Worm (Caenorhabditis elegans) whole organism, early embryonic: Measurements from ENCODE around the gene C56A3.4.

Source experiments
- B0310.2 ChIP-seq: sonication (generic microtip); optimal IDR thresholded peaks from 2 replicates; lab custom pipeline; 2016; ENCODE audit warnings: mild to moderate bottlenecking, missing genetic modification characterization, missing compliant biosample characterization
- F13C5.2 ChIP-seq: sonication (generic microtip); optimal IDR thresholded peaks from 2 replicates; lab custom pipeline; 2017; ENCODE audit warnings: mild to moderate bottlenecking, missing genetic modification characterization, inconsistent platforms, missing compliant biosample characterization
- ama-1 ChIP-seq: fragments of 150-350 bp; optimal IDR thresholded peaks from 2 replicates; lab custom pipeline; 2014
- ceh-36 ChIP-seq: sonication (generic microtip); optimal IDR thresholded peaks from 2 replicates; lab custom pipeline; 2016; ENCODE audit warnings: missing genetic modification characterization, inconsistent platforms, missing compliant biosample characterization
- ets-7 ChIP-seq: sonication (generic microtip); optimal IDR thresholded peaks from 2 replicates; lab custom pipeline; 2016; ENCODE audit warnings: missing genotype, missing genetic modification characterization, missing compliant biosample characterization
- flt-1 ChIP-seq: fragments of 200-800 bp; sonication (Bioruptor generic); IDR thresholded peaks from 2 replicates; pipeline ENCODE4 v1.3.6; 2022; ENCODE audit warnings: missing genetic modification characterization, missing compliant biosample characterization
- hmbx-1 ChIP-seq: sonication (generic microtip); optimal IDR thresholded peaks from 2 replicates; lab custom pipeline; 2016; ENCODE audit warnings: mild to moderate bottlenecking, missing genetic modification characterization, missing compliant biosample characterization
- hnd-1 ChIP-seq: sonication (generic microtip); optimal IDR thresholded peaks from 2 replicates; lab custom pipeline; 2016; ENCODE audit warnings: missing genetic modification characterization, missing compliant biosample characterization
- pes-1 ChIP-seq: fragments of 200-800 bp; sonication (Bioruptor generic); IDR thresholded peaks from 2 replicates; pipeline ENCODE4 v1.3.6; 2022; ENCODE audit warnings: missing genetic modification reagents, missing genetic modification characterization, missing compliant biosample characterization
- scrt-1 ChIP-seq: fragments of 200-800 bp; sonication (Bioruptor generic); IDR thresholded peaks from 2 replicates; pipeline ENCODE4 v1.3.6; 2022; ENCODE audit warnings: missing genetic modification characterization, missing compliant biosample characterization
- sea-1 ChIP-seq: fragments of 200-800 bp; sonication (Bioruptor generic); conservative IDR thresholded peaks from 2 replicates; pipeline ENCODE4 v1.3.6; 2022; ENCODE audit warnings: missing genetic modification characterization, missing compliant biosample characterization
- tbx-11 ChIP-seq: fragments of 200-800 bp; sonication (Bioruptor generic); IDR thresholded peaks from 2 replicates; pipeline ENCODE4 v1.3.6; 2022; ENCODE audit warnings: missing genetic modification characterization, missing compliant biosample characterization
- tbx-37 ChIP-seq: fragments of 200-800 bp; sonication (Bioruptor generic); conservative IDR thresholded peaks from 2 replicates; pipeline ENCODE4 v1.3.6; 2022; ENCODE audit warnings: missing genetic modification reagents, missing genetic modification characterization, missing compliant biosample characterization

C56A3.4 gene

ce11 chrV:13512515-13512914 lies 39.0 kb downstream of the C56A3.4 start:
- TF ChIP-seq ceh-36 (no peak), tbx-11 (GFP tag; lab: Robert Waterston, UW) (no peak), scrt-1 (GFP tag; lab: Robert Waterston, UW) (no peak), flt-1 (GFP tag; lab: Robert Waterston, UW) (no peak), ets-7 (no peak), hmbx-1 (tag; lab: Kevin White, UChicago) (no peak), hnd-1 (tag; lab: Kevin White, UChicago) (no peak), pes-1 (GFP tag; lab: Robert Waterston, UW) (no peak), tbx-37 (GFP tag; lab: Robert Waterston, UW) (no peak), ama-1 (lab: Kevin White, UChicago) (no peak), B0310.2 (tag; lab: Kevin White, UChicago) (no peak)

ce11 chrV:13511618-13512017 lies 39.9 kb downstream of the C56A3.4 start, which contains the start of gene avr-15:
Gene avr-15, minus strand, starts transcription at chrV:13511718.
- TF ChIP-seq ceh-36: no peak
- no peak for TF ChIP-seq sea-1 (GFP tag; lab: Robert Waterston, UW)

ce11 chrV:13506321-13506720 lies 45.2 kb downstream of the C56A3.4 start, which contains the start of gene R11G10.4:
Gene R11G10.4, plus strand, starts transcription at chrV:13506621.
- TF ChIP-seq F13C5.2 (tag; lab: Kevin White, UChicago) (no peak), tbx-37 (GFP tag; lab: Robert Waterston, UW) (no peak), pes-1 (GFP tag; lab: Robert Waterston, UW) (no peak), ama-1 (lab: Kevin White, UChicago) (no peak), hnd-1 (tag; lab: Kevin White, UChicago) (no peak), flt-1 (GFP tag; lab: Robert Waterston, UW) (no peak)
